Fruit fly (Drosophila melanogaster): ENCODE results near the gene Mur29B.

Mur29B gene

DNA sequence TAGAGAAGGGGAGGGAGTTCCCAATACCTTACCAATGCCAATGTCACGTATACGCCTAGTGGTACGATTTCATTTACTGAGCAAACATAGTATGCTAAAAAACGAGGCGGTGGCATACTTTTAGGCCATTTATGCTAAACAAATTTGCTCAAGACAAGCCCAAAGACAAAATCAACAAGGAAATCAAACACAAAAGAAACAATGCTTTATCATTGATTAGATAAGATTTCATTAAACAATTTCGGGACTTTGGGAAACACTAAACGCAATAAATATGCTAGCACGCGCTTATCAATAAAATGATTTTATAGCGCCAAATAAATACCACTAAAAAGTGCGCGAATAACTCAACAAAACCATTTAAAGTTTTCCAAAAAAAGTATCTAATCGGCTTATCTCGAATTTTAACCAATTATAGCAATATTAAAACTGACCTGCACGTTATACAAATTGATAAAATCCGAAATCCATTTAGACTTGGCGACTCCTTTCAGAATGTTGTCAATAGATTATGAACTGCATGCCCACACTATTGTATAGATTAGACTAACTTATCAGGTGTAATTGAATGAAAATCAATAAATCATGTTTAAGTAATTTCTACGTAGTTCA lies 1.3 kb upstream of the Mur29B start (continued):
- peak; percentile 44 for TF ChIP-seq CG7987 (GFP tag; optimal IDR thresholded peaks at IDR 0.05)
- no peak for TF ChIP-seq wdn (GFP tag; IDR thresholded peaks at IDR 0.05)
- TF ChIP-seq CG33213 (GFP tag; optimal IDR thresholded peaks at IDR 0.05), result no peak
- TF ChIP-seq Rfx (GFP tag; IDR thresholded peaks at IDR 0.05), result no peak; the same call in 1 of the 2 replicates
- TF ChIP-seq vvl (GFP tag; IDR thresholded peaks at IDR 0.05), result no peak
- TF ChIP-seq sens (GFP tag), result peak; percentile 55
- TF ChIP-seq HLH3B (GFP tag; IDR thresholded peaks at IDR 0.05), result peak; percentile 29; the same call in 1 of the 2 replicates
- peak; percentile 69 for TF ChIP-seq odd (GFP tag; optimal IDR thresholded peaks at IDR 0.05)
- no peak for TF ChIP-seq CG3726 (GFP tag; IDR thresholded peaks at IDR 0.05)
- no peak for TF ChIP-seq CG2889 (GFP tag; IDR thresholded peaks at IDR 0.05)
- TF ChIP-seq jumu (GFP tag; optimal IDR thresholded peaks at IDR 0.05), result no peak
- no peak for TF ChIP-seq tna (GFP tag; IDR thresholded peaks at IDR 0.05; ENCODE audit: partially characterized antibody)
- TF ChIP-seq scrt (GFP tag; optimal IDR thresholded peaks at IDR 0.05), result peak; percentile 49
- TF ChIP-seq CG13123 (GFP tag; optimal IDR thresholded peaks at IDR 0.05), result no peak
- TF ChIP-seq dan (GFP tag; IDR thresholded peaks at IDR 0.05), result no peak
- TF ChIP-seq unc-4 (GFP tag; IDR thresholded peaks at IDR 0.05; ENCODE audit: partially characterized antibody), result no peak
- TF ChIP-seq CG17385 (GFP tag; optimal IDR thresholded peaks at IDR 0.05), result peak; percentile 55
- TF ChIP-seq sd (tag; optimal IDR thresholded peaks at IDR 0.05), result peak; percentile 95
- TF ChIP-seq ab (GFP tag; optimal IDR thresholded peaks at IDR 0.05), result no peak
- TF ChIP-seq cas (GFP tag; IDR thresholded peaks at IDR 0.05), result no peak
- peak; percentile 39 for TF ChIP-seq salm (tag; optimal IDR thresholded peaks at IDR 0.05)
- TF ChIP-seq CG17328 (GFP tag; IDR thresholded peaks at IDR 0.05), result no peak
- no peak for TF ChIP-seq nom (GFP tag; optimal IDR thresholded peaks at IDR 0.05)
- peak; percentile 86 for TF ChIP-seq Med (GFP tag)
- peak; percentile 14 for TF ChIP-seq CG1529 (GFP tag; optimal IDR thresholded peaks at IDR 0.05)
- no peak for TF ChIP-seq Bgb (GFP tag; IDR thresholded peaks at IDR 0.05; ENCODE audit: partially characterized antibody)
- no peak for TF ChIP-seq CG12155 (GFP tag; optimal IDR thresholded peaks at IDR 0.05)
- peak; percentile 26 for TF ChIP-seq CG6765 (GFP tag; optimal IDR thresholded peaks at IDR 0.05)
- TF ChIP-seq her (GFP tag; optimal IDR thresholded peaks at IDR 0.05), result peak; percentile 28
- peak; percentile 12; the same call in 1 of the 2 replicates for TF ChIP-seq Ada2b (GFP tag; IDR thresholded peaks at IDR 0.05)
- peak; percentile 68 for TF ChIP-seq CG2678 (tag; optimal IDR thresholded peaks at IDR 0.05)
- TF ChIP-seq CG16863 (GFP tag; optimal IDR thresholded peaks at IDR 0.05), result peak; percentile 10
- TF ChIP-seq CG18599 (GFP tag; optimal IDR thresholded peaks at IDR 0.05), result peak; percentile 62
- no peak for TF ChIP-seq sna (GFP tag; IDR thresholded peaks at IDR 0.05; ENCODE audit: partially characterized antibody)
- no peak for TF ChIP-seq CG11247 (GFP tag; IDR thresholded peaks at IDR 0.05)
- no peak for TF ChIP-seq knrl (GFP tag; IDR thresholded peaks at IDR 0.05; ENCODE audit: partially characterized antibody)
- no peak for TF ChIP-seq CG9876 (GFP tag; optimal IDR thresholded peaks at IDR 0.05)
- TF ChIP-seq YL-1 (GFP tag; optimal IDR thresholded peaks at IDR 0.05), result peak; percentile 17
- no peak for TF ChIP-seq esg (GFP tag; conservative IDR thresholded peaks at IDR 0.05)
- TF ChIP-seq Vsx1 (GFP tag; optimal IDR thresholded peaks at IDR 0.05), result peak; percentile 51
- no peak for TF ChIP-seq row (GFP tag; IDR thresholded peaks at IDR 0.05)
- TF ChIP-seq Sin3A (optimal IDR thresholded peaks at IDR 0.05), result no peak
- no peak for TF ChIP-seq B-H1 (GFP tag; IDR thresholded peaks at IDR 0.05)
- TF ChIP-seq Hey (tag; optimal IDR thresholded peaks at IDR 0.05), result peak; percentile 31
- TF ChIP-seq CG14710 (tag; optimal IDR thresholded peaks at IDR 0.05), result no peak
- TF ChIP-seq CG12299 (tag; optimal IDR thresholded peaks at IDR 0.05), result no peak
- peak; percentile 41 for TF ChIP-seq MTF-1 (GFP tag; optimal IDR thresholded peaks at IDR 0.05; ENCODE audit: borderline replicate concordance)
- peak; percentile 50 for TF ChIP-seq gem (tag; optimal IDR thresholded peaks at IDR 0.05)
- TF ChIP-seq ems (GFP tag; optimal IDR thresholded peaks at IDR 0.05), result no peak
- no peak for TF ChIP-seq Atf3 (GFP tag; optimal IDR thresholded peaks at IDR 0.05)
- TF ChIP-seq tgo (GFP tag; IDR thresholded peaks at IDR 0.05), result no peak
